Fruit fly (Drosophila melanogaster) whole organism, embryonic: ENCODE data around the gene CG7173.
A peak's percentile ranks its signal among the peaks of the same experiment; 100 is the strongest.

Experiments
- BEAF-32 ChIP-seq: fragments of 200-800 bp; sonication (Bioruptor generic); optimal IDR thresholded peaks from 3 replicates; lab custom pipeline; 2017; ENCODE audit warnings: missing biosample characterization, missing genetic modification characterization, mild to moderate bottlenecking, moderate library complexity, missing genetic modification reagents
- Bteb2 ChIP-seq: fragments of 200-800 bp; sonication (Bioruptor generic); optimal IDR thresholded peaks from 2 replicates; lab custom pipeline; 2016; ENCODE audit warnings: missing biosample characterization, missing genetic modification characterization
- CG10959 ChIP-seq: fragments of 200-800 bp; sonication (Bioruptor generic); IDR thresholded peaks from 2 replicates; pipeline ENCODE4 v1.3.6; 2022; ENCODE audit warnings: missing biosample characterization, missing genetic modification characterization
- CG10979 ChIP-seq: fragments of 200-800 bp; sonication (Bioruptor generic); optimal IDR thresholded peaks from 2 replicates; lab custom pipeline; 2018; ENCODE audit warnings: missing biosample characterization, mild to moderate bottlenecking, missing genetic modification characterization, moderate library complexity
- CG12219 ChIP-seq: fragments of 200-800 bp; sonication (Bioruptor generic); optimal IDR thresholded peaks from 3 replicates; lab custom pipeline; 2018; ENCODE audit warnings: missing biosample characterization, mild to moderate bottlenecking, missing genetic modification characterization
- CG12236 ChIP-seq: fragments of 200-800 bp; sonication (Bioruptor generic); optimal IDR thresholded peaks from 2 replicates; lab custom pipeline; 2016; ENCODE audit warnings: missing biosample characterization, missing genetic modification characterization
- CG12391 ChIP-seq: fragments of 200-800 bp; sonication (Bioruptor generic); optimal IDR thresholded peaks from 3 replicates; lab custom pipeline; 2018; ENCODE audit warnings: missing biosample characterization, mild to moderate bottlenecking, missing genetic modification characterization, moderate library complexity
- CG13296 ChIP-seq: fragments of 200-800 bp; sonication (Bioruptor generic); optimal IDR thresholded peaks from 3 replicates; lab custom pipeline; 2018; ENCODE audit warnings: missing biosample characterization, mild to moderate bottlenecking, missing genetic modification characterization
- CG14050 ChIP-seq: fragments of 200-800 bp; sonication (Bioruptor generic); IDR thresholded peaks from 3 replicates; pipeline ENCODE4 v1.3.6; 2022; ENCODE audit warnings: missing biosample characterization, missing genetic modification characterization
- CG14860 ChIP-seq: fragments of 200-800 bp; sonication (Bioruptor generic); IDR thresholded peaks from 3 replicates; pipeline ENCODE4 v1.3.6; 2022; ENCODE audit warnings: missing biosample characterization, missing genetic modification characterization; ENCODE audit not compliant: partially characterized antibody
- CG16863 ChIP-seq: fragments of 200-800 bp; sonication (Bioruptor generic); optimal IDR thresholded peaks from 3 replicates; lab custom pipeline; 2016; ENCODE audit warnings: missing biosample characterization, missing genetic modification characterization
- CG17328 ChIP-seq: fragments of 200-800 bp; sonication (Bioruptor generic); IDR thresholded peaks from 2 replicates; pipeline ENCODE4 v1.3.6; 2022; ENCODE audit warnings: missing biosample characterization, missing genetic modification characterization
- CG18011 ChIP-seq: fragments of 200-800 bp; sonication (Bioruptor generic); optimal IDR thresholded peaks from 2 replicates; lab custom pipeline; 2017; ENCODE audit warnings: missing biosample characterization, missing genetic modification characterization, mild to moderate bottlenecking, moderate library complexity, missing genotype
- CG18599 ChIP-seq: fragments of 200-800 bp; sonication (Bioruptor generic); optimal IDR thresholded peaks from 3 replicates; lab custom pipeline; 2017; ENCODE audit warnings: missing biosample characterization, missing genetic modification characterization, mild to moderate bottlenecking, moderate library complexity, missing genetic modification reagents
- CG34422 ChIP-seq: fragments of 200-800 bp; sonication (Bioruptor generic); IDR thresholded peaks from 3 replicates; pipeline ENCODE4 v1.3.6; 2022; ENCODE audit warnings: missing biosample characterization, missing genetic modification characterization
- CG4360 ChIP-seq: fragments of 200-800 bp; sonication (Bioruptor generic); IDR thresholded peaks from 2 replicates; pipeline ENCODE4 v1.3.6; 2022; ENCODE audit warnings: missing biosample characterization, missing genetic modification characterization
- CG4617 ChIP-seq: fragments of 200-800 bp; sonication (Bioruptor generic); optimal IDR thresholded peaks from 3 replicates; lab custom pipeline; 2016; ENCODE audit warnings: missing biosample characterization, missing genetic modification characterization, borderline replicate concordance
- CG4707 ChIP-seq: fragments of 200-800 bp; sonication (Bioruptor generic); optimal IDR thresholded peaks from 2 replicates; lab custom pipeline; 2018; ENCODE audit warnings: missing biosample characterization, mild to moderate bottlenecking, missing genetic modification characterization, moderate library complexity
- CG5180 ChIP-seq: fragments of 200-800 bp; sonication (Bioruptor generic); optimal IDR thresholded peaks from 3 replicates; lab custom pipeline; 2017; ENCODE audit warnings: missing biosample characterization, missing genetic modification characterization, mild to moderate bottlenecking, moderate library complexity, missing genetic modification reagents
- CG6175 ChIP-seq: fragments of 200-800 bp; sonication (Bioruptor generic); IDR thresholded peaks from 3 replicates; pipeline ENCODE4 v1.3.6; 2022; ENCODE audit warnings: missing biosample characterization, missing genetic modification characterization
- CG6689 ChIP-seq: fragments of 200-800 bp; sonication (Bioruptor generic); IDR thresholded peaks from 2 replicates; pipeline ENCODE4 v1.3.6; 2022; ENCODE audit warnings: missing biosample characterization, missing genetic modification characterization
- CG8765 ChIP-seq: fragments of 200-800 bp; sonication (Bioruptor generic); IDR thresholded peaks from 2 replicates; pipeline ENCODE4 v1.3.6; 2022; ENCODE audit warnings: missing biosample characterization, missing genetic modification characterization
- CG9215 ChIP-seq: fragments of 200-800 bp; sonication (Bioruptor generic); IDR thresholded peaks from 2 replicates; pipeline ENCODE4 v1.3.6; 2022; ENCODE audit warnings: missing biosample characterization, missing genetic modification characterization
- Dll ChIP-seq: fragments of 200-800 bp; sonication (Bioruptor generic); IDR thresholded peaks from 4 replicates; pipeline ENCODE4 v1.3.6; 2022; ENCODE audit warnings: missing biosample characterization, missing genetic modification characterization; ENCODE audit not compliant: partially characterized antibody
- Doc3 ChIP-seq: fragments of 200-800 bp; sonication (Bioruptor generic); IDR thresholded peaks from 3 replicates; pipeline ENCODE4 v1.3.6; 2022; ENCODE audit warnings: missing biosample characterization, missing genetic modification characterization; ENCODE audit not compliant: partially characterized antibody
- Elba2 ChIP-seq: fragments of 200-800 bp; sonication (Bioruptor generic); optimal IDR thresholded peaks from 3 replicates; lab custom pipeline; 2016; ENCODE audit warnings: missing biosample characterization, missing genetic modification characterization
- Gug ChIP-seq: fragments of 200-800 bp; sonication (Bioruptor generic); IDR thresholded peaks from 4 replicates; pipeline ENCODE4 v1.3.6; 2022; ENCODE audit warnings: missing biosample characterization, missing genetic modification characterization
- HLHmδ ChIP-seq: fragments of 200-800 bp; sonication (Bioruptor generic); optimal IDR thresholded peaks from 2 replicates; lab custom pipeline; 2018; ENCODE audit warnings: missing biosample characterization, mild to moderate bottlenecking, missing genetic modification characterization, moderate library complexity
- Lpt ChIP-seq: fragments of >200 bp; optimal IDR thresholded peaks from 2 replicates; lab custom pipeline; 2018; ENCODE audit warnings: missing biosample characterization, missing genetic modification characterization
- Oaz ChIP-seq: fragments of 200-800 bp; sonication (Bioruptor generic); IDR thresholded peaks from 2 replicates; pipeline ENCODE4 v1.3.6; 2022; ENCODE audit warnings: missing biosample characterization, missing genetic modification characterization
- TFAM ChIP-seq: fragments of 200-800 bp; sonication (Bioruptor generic); optimal IDR thresholded peaks from 2 replicates; lab custom pipeline; 2017; ENCODE audit warnings: missing biosample characterization, missing genetic modification characterization, inconsistent platforms
- Tbp ChIP-seq: fragments of >200 bp; optimal IDR thresholded peaks from 2 replicates; lab custom pipeline; 2018; ENCODE audit warnings: missing biosample characterization, missing genetic modification characterization
- Xbp1 ChIP-seq: fragments of 200-800 bp; sonication (Bioruptor generic); optimal IDR thresholded peaks from 3 replicates; lab custom pipeline; 2016; ENCODE audit warnings: missing biosample characterization, mild to moderate bottlenecking, missing genetic modification characterization
- ash1 ChIP-seq: fragments of 200-800 bp; sonication (Bioruptor generic); optimal IDR thresholded peaks from 2 replicates; lab custom pipeline; 2018; ENCODE audit warnings: missing biosample characterization, mild to moderate bottlenecking, missing genetic modification characterization
- cad ChIP-seq: fragments of >200 bp; optimal IDR thresholded peaks from 2 replicates; lab custom pipeline; 2017; ENCODE audit warnings: missing biosample characterization, missing genetic modification characterization
- chif ChIP-seq, 2 experiments: fragments of 200-800 bp; sonication (Bioruptor generic); optimal IDR thresholded peaks; 3 replicates each; lab custom pipeline; 2016; ENCODE audit warnings: missing biosample characterization in 2 of 2, missing genetic modification characterization in 2 of 2
- chm ChIP-seq: fragments of 200-800 bp; sonication (Bioruptor generic); IDR thresholded peaks from 2 replicates; pipeline ENCODE4 v1.3.6; 2022; ENCODE audit warnings: missing biosample characterization, missing genetic modification characterization
- crp ChIP-seq, 2 experiments: fragments of 200-800 bp; sonication (Bioruptor generic); optimal IDR thresholded peaks; 2 replicates in 1 of 2; 3 replicates in 1 of 2; lab custom pipeline; 2017; ENCODE audit warnings: missing biosample characterization in 2 of 2, missing genetic modification characterization in 2 of 2, mild to moderate bottlenecking in 1 of 2, moderate library complexity in 1 of 2
- disco-r ChIP-seq: fragments of 200-800 bp; sonication (Bioruptor generic); optimal IDR thresholded peaks from 2 replicates; lab custom pipeline; 2016; ENCODE audit warnings: missing biosample characterization, missing genetic modification characterization
- dmrt99B ChIP-seq: fragments of 200-800 bp; sonication (Bioruptor generic); optimal IDR thresholded peaks from 2 replicates; lab custom pipeline; 2018; ENCODE audit warnings: missing biosample characterization, mild to moderate bottlenecking, missing genetic modification characterization, moderate library complexity
- fd102C ChIP-seq: fragments of 200-800 bp; sonication (Bioruptor generic); optimal IDR thresholded peaks from 2 replicates; lab custom pipeline; 2018; ENCODE audit warnings: missing biosample characterization, mild to moderate bottlenecking, missing genetic modification characterization, moderate library complexity
- fd96Cb ChIP-seq: fragments of 200-800 bp; sonication (Bioruptor generic); optimal IDR thresholded peaks from 2 replicates; lab custom pipeline; 2018; ENCODE audit warnings: missing biosample characterization, mild to moderate bottlenecking, missing genetic modification characterization, moderate library complexity
- ftz-f1 ChIP-seq: fragments of 200-800 bp; sonication (Bioruptor generic); optimal IDR thresholded peaks from 2 replicates; lab custom pipeline; 2016; ENCODE audit warnings: missing biosample characterization, missing genetic modification characterization
- grau ChIP-seq: fragments of 200-800 bp; optimal IDR thresholded peaks from 3 replicates; lab custom pipeline; 2019; ENCODE audit warnings: missing biosample characterization, mild to moderate bottlenecking, missing genetic modification characterization, moderate library complexity
- ind ChIP-seq: fragments of 200-800 bp; sonication (Bioruptor generic); optimal IDR thresholded peaks from 3 replicates; lab custom pipeline; 2016; ENCODE audit warnings: missing biosample characterization, missing genetic modification characterization
- odd ChIP-seq: fragments of 200-800 bp; sonication (Bioruptor generic); optimal IDR thresholded peaks from 2 replicates; lab custom pipeline; 2017; ENCODE audit warnings: missing biosample characterization, mild to moderate bottlenecking, missing genetic modification characterization
- pfk ChIP-seq: fragments of 200-800 bp; sonication (Bioruptor generic); optimal IDR thresholded peaks from 2 replicates; lab custom pipeline; 2018; ENCODE audit warnings: missing biosample characterization, mild to moderate bottlenecking, missing genetic modification characterization, moderate library complexity
- pho ChIP-seq: fragments of 200-800 bp; sonication (Bioruptor generic); optimal IDR thresholded peaks from 2 replicates; lab custom pipeline; 2016; ENCODE audit warnings: missing biosample characterization, missing genetic modification characterization
- run ChIP-seq: fragments of 200-800 bp; sonication (Bioruptor generic); optimal IDR thresholded peaks from 3 replicates; lab custom pipeline; 2018; ENCODE audit warnings: missing biosample characterization, mild to moderate bottlenecking, missing genetic modification characterization
- slbo ChIP-seq: fragments of 200-800 bp; sonication (Bioruptor generic); IDR thresholded peaks from 2 replicates; pipeline ENCODE4 v1.3.6; 2022; ENCODE audit warnings: missing biosample characterization, missing genetic modification characterization

Gene CG7173

DNA sequence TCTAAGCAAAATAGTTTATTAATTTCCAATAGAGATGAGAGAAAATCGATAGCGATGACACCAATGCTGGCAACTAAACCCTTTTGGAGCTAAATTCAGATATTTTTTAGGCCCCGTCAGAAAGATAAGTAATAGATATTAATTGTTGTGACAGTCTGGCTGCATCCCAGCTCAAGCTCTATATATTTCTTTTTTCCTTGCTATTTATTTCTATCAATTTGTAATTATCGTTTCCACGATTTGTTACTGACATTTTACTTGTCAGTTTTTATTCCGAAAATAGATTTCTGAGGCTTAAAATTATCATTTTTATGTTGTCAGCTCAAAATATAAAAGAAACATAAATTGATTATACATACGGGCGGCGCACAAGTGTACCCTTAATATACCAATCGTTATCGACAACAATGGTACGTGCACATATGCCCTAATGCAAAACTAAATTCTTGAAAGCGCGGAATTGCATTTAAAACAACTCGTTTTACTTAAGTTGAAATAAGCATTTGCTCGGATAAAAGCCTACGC lies 10.9 kb upstream of the CG7173 start, which contains the start of the genes CRIF and SMC5 (continued):
- no peak; the same call in 1 of the 2 replicates for TF ChIP-seq CG9215 (GFP tag; lab: Robert Waterston, UW)
- TF ChIP-seq CG14050 (GFP tag; lab: Robert Waterston, UW) = 0 out of 3 replicates have a peak, but pooled peaks have one; percentile 27
- peak; percentile 78 for TF ChIP-seq grau (tag; lab: Kevin White, UChicago)
- 0 out of 4 replicates have a peak, but pooled peaks have one; percentile 51 for TF ChIP-seq Dll (GFP tag; lab: Robert Waterston, UW)
- TF ChIP-seq BEAF-32 (GFP tag; lab: Kevin White, UChicago) = peak; percentile 57
- no peak for TF ChIP-seq CG14860
- peak; percentile 32 for TF ChIP-seq CG16863 (GFP tag; lab: Kevin White, UChicago)
- TF ChIP-seq CG17328 (GFP tag; lab: Robert Waterston, UW) = peak; percentile 37; the same call in 1 of the 2 replicates
- no peak for TF ChIP-seq CG12219 (GFP tag; lab: Kevin White, UChicago)
- TF ChIP-seq CG12391 (tag; lab: Kevin White, UChicago) = peak; percentile 80
- no peak for TF ChIP-seq Tbp (GFP tag; lab: Kevin White, UChicago)
- peak; percentile 68 for TF ChIP-seq CG4617 (GFP tag; lab: Kevin White, UChicago)
- TF ChIP-seq CG6689 = no peak; the same call in 1 of the 2 replicates
- no peak for TF ChIP-seq ftz-f1
- TF ChIP-seq Bteb2 (GFP tag; lab: Kevin White, UChicago) = peak; percentile 73
- peak; percentile 74 for TF ChIP-seq ind (GFP tag; lab: Kevin White, UChicago)
- TF ChIP-seq fd102C (GFP tag; lab: Kevin White, UChicago) = no peak
- TF ChIP-seq chm (GFP tag; lab: Robert Waterston, UW) = peak; percentile 49; the same call in 1 of the 2 replicates
- no peak for TF ChIP-seq CG4360 (GFP tag; lab: Robert Waterston, UW)
- no peak for TF ChIP-seq odd (GFP tag; lab: Kevin White, UChicago)
- peak; percentile 51 to 70 for TF ChIP-seq chif (GFP tag; optimal IDR thresholded peaks at IDR 0.05; lab: Kevin White, UChicago)
- peak; percentile 76 for TF ChIP-seq pho
- no peak for TF ChIP-seq pfk (GFP tag; lab: Kevin White, UChicago)
- no peak for TF ChIP-seq CG5180
- TF ChIP-seq Elba2 = peak; percentile 39
- TF ChIP-seq dmrt99B (tag; lab: Kevin White, UChicago) = no peak
- TF ChIP-seq disco-r (GFP tag; lab: Kevin White, UChicago) = peak; percentile 17
- no peak for TF ChIP-seq Doc3 (GFP tag; lab: Robert Waterston, UW)
- no peak for TF ChIP-seq ash1 (GFP tag; lab: Kevin White, UChicago)
- TF ChIP-seq CG10959 (GFP tag; lab: Robert Waterston, UW) = no peak
- peak in 1 of 2 experiments; percentile 5 for TF ChIP-seq crp (GFP tag; optimal IDR thresholded peaks at IDR 0.05; lab: Kevin White, UChicago)
- peak; percentile 75 for TF ChIP-seq slbo (GFP tag; lab: Robert Waterston, UW)
- no peak for TF ChIP-seq CG18599
- no peak for TF ChIP-seq Oaz
- peak; percentile 29 for TF ChIP-seq CG12236 (GFP tag; lab: Kevin White, UChicago)
- no peak for TF ChIP-seq Gug (GFP tag; lab: Robert Waterston, UW)
- TF ChIP-seq TFAM (GFP tag; lab: Kevin White, UChicago) = no peak
- TF ChIP-seq HLHmδ (GFP tag; lab: Kevin White, UChicago) = no peak
- TF ChIP-seq fd96Cb (tag; lab: Kevin White, UChicago) = peak; percentile 51
- TF ChIP-seq CG18011 = peak; percentile 18
- no peak for TF ChIP-seq CG4707 (GFP tag; lab: Kevin White, UChicago)
- TF ChIP-seq run (tag; lab: Kevin White, UChicago) = no peak
- TF ChIP-seq CG10979 (tag; lab: Kevin White, UChicago) = peak; percentile 62
- peak; percentile 81 for TF ChIP-seq Xbp1
- TF ChIP-seq CG13296 (GFP tag; lab: Kevin White, UChicago) = peak; percentile 35
- 0 out of 3 replicates have a peak, but pooled peaks have one; percentile 58 for TF ChIP-seq CG34422
- TF ChIP-seq cad = no peak
- no peak for TF ChIP-seq CG6175 (GFP tag; lab: Robert Waterston, UW)
- TF ChIP-seq CG8765 = no peak
- no peak for TF ChIP-seq Lpt
